Fruit fly (Drosophila melanogaster): Measurements from ENCODE around the gene CG6503.

CG6503 gene

DNA sequence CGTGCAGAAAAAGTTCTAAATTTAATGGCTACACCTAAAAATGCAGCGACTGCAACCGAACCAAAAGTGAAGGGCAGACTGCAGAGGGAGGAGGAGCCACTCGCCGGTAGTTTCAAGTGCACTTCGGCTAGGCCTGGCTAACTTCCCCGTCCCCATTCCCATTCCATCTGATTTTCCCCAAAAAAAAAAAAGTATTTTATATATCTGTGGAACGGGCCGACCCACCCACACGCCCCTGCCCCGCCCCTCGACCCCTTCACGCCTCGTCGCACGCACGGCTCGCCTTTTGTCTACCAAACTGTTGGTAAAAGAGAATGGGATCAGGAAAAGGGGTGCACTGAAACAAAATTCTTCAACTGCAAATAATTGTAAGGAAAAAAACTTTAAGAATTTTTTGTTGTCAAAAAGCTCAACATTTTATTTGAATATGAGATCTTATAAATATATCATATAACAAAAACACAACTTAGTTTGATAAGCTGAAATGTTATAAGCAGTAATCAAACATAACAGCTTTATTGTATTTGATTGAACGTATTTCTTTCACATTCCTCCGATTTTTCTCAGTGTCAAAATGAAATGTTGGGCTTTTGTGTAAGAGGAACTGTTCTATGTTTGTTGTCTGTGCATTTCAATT lies 19.1 kb upstream of the CG6503 start (continued):
- peak; percentile 64 for TF ChIP-seq unpg (GFP tag; optimal IDR thresholded peaks at IDR 0.05)
- TF ChIP-seq hb (GFP tag; IDR thresholded peaks at IDR 0.05; ENCODE audit: partially characterized antibody) = no peak
- TF ChIP-seq az2 (GFP tag; optimal IDR thresholded peaks at IDR 0.05) = peak; percentile 42
- 0 out of 2 replicates have a peak, but pooled peaks have one; percentile 8 for TF ChIP-seq Rx (GFP tag; IDR thresholded peaks at IDR 0.05)
- no peak for TF ChIP-seq mam (GFP tag; optimal IDR thresholded peaks at IDR 0.05)
- no peak for TF ChIP-seq wek (GFP tag; optimal IDR thresholded peaks at IDR 0.05)
- peak; percentile 81 for TF ChIP-seq CG11504 (tag; optimal IDR thresholded peaks at IDR 0.05)
- no peak for TF ChIP-seq grn (GFP tag; optimal IDR thresholded peaks at IDR 0.05)
- TF ChIP-seq pho (GFP tag; optimal IDR thresholded peaks at IDR 0.05) = no peak
- peak; percentile 81 for TF ChIP-seq gem (tag; optimal IDR thresholded peaks at IDR 0.05)
- no peak for TF ChIP-seq ac (GFP tag; optimal IDR thresholded peaks at IDR 0.05)
- no peak for TF ChIP-seq CG12391 (tag; optimal IDR thresholded peaks at IDR 0.05)
- TF ChIP-seq seq (GFP tag; IDR thresholded peaks at IDR 0.05) = 0 out of 2 replicates have a peak, but pooled peaks have one; percentile 17
- TF ChIP-seq CG5953 (GFP tag; IDR thresholded peaks at IDR 0.05) = no peak
- TF ChIP-seq CG3407 (GFP tag; optimal IDR thresholded peaks at IDR 0.05) = peak; percentile 27
- TF ChIP-seq CG2199 (GFP tag; IDR thresholded peaks at IDR 0.05) = no peak
- TF ChIP-seq Deaf1 (tag; optimal IDR thresholded peaks at IDR 0.05) = peak; percentile 36
- TF ChIP-seq PHDP (tag; optimal IDR thresholded peaks at IDR 0.05) = peak; percentile 46
- no peak for TF ChIP-seq CG12942 (GFP tag; optimal IDR thresholded peaks at IDR 0.05)
- no peak for TF ChIP-seq Antp (GFP tag; optimal IDR thresholded peaks at IDR 0.05)
- peak; percentile 28; the same call in 1 of the 2 replicates for TF ChIP-seq CG14667 (GFP tag; IDR thresholded peaks at IDR 0.05)
- TF ChIP-seq z (GFP tag; IDR thresholded peaks at IDR 0.05) = no peak
- TF ChIP-seq CG13775 (GFP tag; optimal IDR thresholded peaks at IDR 0.05) = peak; percentile 8
- no peak for TF ChIP-seq ranshi (GFP tag; IDR thresholded peaks at IDR 0.05)
- TF ChIP-seq D19A (tag; optimal IDR thresholded peaks at IDR 0.05) = no peak
- TF ChIP-seq CG6765 (GFP tag; optimal IDR thresholded peaks at IDR 0.05) = no peak
- TF ChIP-seq CG32767 (GFP tag; IDR thresholded peaks at IDR 0.05) = no peak
- no peak for TF ChIP-seq Hmr (GFP tag; optimal IDR thresholded peaks at IDR 0.05)
- peak; percentile 55 for TF ChIP-seq Oli (tag; optimal IDR thresholded peaks at IDR 0.05)
- peak; percentile 50; the same call in 2 of the 3 replicates for TF ChIP-seq CG11695 (GFP tag; IDR thresholded peaks at IDR 0.05)
- peak; percentile 84 for TF ChIP-seq CG2678 (tag; optimal IDR thresholded peaks at IDR 0.05)
- no peak for TF ChIP-seq jumu (GFP tag; optimal IDR thresholded peaks at IDR 0.05)
- TF ChIP-seq schlank (tag; optimal IDR thresholded peaks at IDR 0.05) = no peak
- no peak for TF ChIP-seq NK7.1 (GFP tag; optimal IDR thresholded peaks at IDR 0.05)
- TF ChIP-seq CG4707 (GFP tag; optimal IDR thresholded peaks at IDR 0.05) = no peak
- no peak for TF ChIP-seq CG34376 (GFP tag; optimal IDR thresholded peaks at IDR 0.05)
- TF ChIP-seq fd96Cb (tag; optimal IDR thresholded peaks at IDR 0.05) = peak; percentile 83
- peak; percentile 4 for TF ChIP-seq CG17802 (tag; optimal IDR thresholded peaks at IDR 0.05)
- TF ChIP-seq grau (tag; optimal IDR thresholded peaks at IDR 0.05) = no peak
- no peak for TF ChIP-seq CG31388 (GFP tag; optimal IDR thresholded peaks at IDR 0.05)
- TF ChIP-seq lmd (GFP tag; IDR thresholded peaks at IDR 0.05) = peak; percentile 53
- TF ChIP-seq sens-2 (GFP tag; IDR thresholded peaks at IDR 0.05) = no peak
- no peak for TF ChIP-seq Camta (GFP tag; optimal IDR thresholded peaks at IDR 0.05)
- no peak for TF ChIP-seq Fer1 (GFP tag; optimal IDR thresholded peaks at IDR 0.05)
- no peak for TF ChIP-seq Gsc (GFP tag; IDR thresholded peaks at IDR 0.05)
- TF ChIP-seq CG3847 (GFP tag; IDR thresholded peaks at IDR 0.05) = no peak
- TF ChIP-seq dmrt11E (tag; optimal IDR thresholded peaks at IDR 0.05) = peak; percentile 12
- no peak for TF ChIP-seq pros (GFP tag; optimal IDR thresholded peaks at IDR 0.05)
- no peak for TF ChIP-seq Mrtf (GFP tag; IDR thresholded peaks at IDR 0.05)
- peak; percentile 19 for TF ChIP-seq CG10654 (GFP tag; optimal IDR thresholded peaks at IDR 0.05)
